Fruit fly (Drosophila melanogaster): ENCODE results near the gene CG12213.
"Not testable (repeated sequence)": the region's sequence is repeated elsewhere in the genome, so short reads cannot be mapped to it uniquely, and the experiment has no call there.

DNA sequence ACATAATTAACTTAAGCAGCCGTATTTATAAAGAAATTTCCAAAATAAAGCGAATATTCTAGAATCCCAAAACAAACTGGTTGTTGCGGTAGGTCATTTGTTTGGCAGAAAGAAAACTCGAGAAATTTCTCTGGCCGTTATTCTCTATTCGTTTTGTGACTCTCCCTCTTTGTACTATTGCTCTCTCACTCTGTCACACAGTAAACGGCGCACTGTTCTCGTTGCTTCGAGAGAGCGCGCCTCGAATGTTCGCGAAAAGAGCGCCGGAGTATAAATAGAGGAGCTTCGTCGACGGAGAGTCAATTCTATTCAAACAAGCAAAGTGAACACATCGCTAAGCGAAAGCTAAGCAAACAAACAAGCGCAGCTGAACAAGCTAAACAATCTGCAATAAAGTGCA, 9.3 kb downstream of the CG12213 start, which contains the start of gene Hsp70Ab:
- not testable (repeated sequence) for TF ChIP-seq CG16779 (tag; optimal IDR thresholded peaks at IDR 0.05); CG8319 (GFP tag; optimal IDR thresholded peaks at IDR 0.05); Hr39 (GFP tag; optimal IDR thresholded peaks at IDR 0.05)

All from whole organism, prepupa.